Worm (Caenorhabditis elegans) whole organism, L1 larva: Measurements from ENCODE around the gene F46E10.18.

ENCODE experiments used
- ama-1 ChIP-seq: fragments of 150-350 bp; optimal IDR thresholded peaks from 2 replicates; lab custom pipeline; 2014
- egl-27 ChIP-seq, 2 experiments: fragments of 150-350 bp in 1 of 2; sonication (generic microtip); optimal IDR thresholded peaks; 3 replicates each; lab custom pipeline; 2017 to 2018; ENCODE audit warnings: missing biosample characterization in 2 of 2, missing genetic modification characterization in 2 of 2, missing genetic modification reagents in 2 of 2
- isw-1 ChIP-seq: fragments of 200-800 bp; sonication (Bioruptor generic); IDR thresholded peaks from 2 replicates; pipeline ENCODE4 v1.3.6; 2022; ENCODE audit warnings: missing genetic modification characterization, missing compliant biosample characterization
- snpc-4 ChIP-seq: fragments of 150-350 bp; optimal IDR thresholded peaks from 2 replicates; lab custom pipeline; 2014; ENCODE audit warnings: missing biosample characterization, missing genetic modification characterization
- unc-62 ChIP-seq: fragments of 150-350 bp; optimal IDR thresholded peaks from 2 replicates; lab custom pipeline; 2014; ENCODE audit warnings: missing biosample characterization, missing genetic modification reagents, missing genetic modification characterization
- ztf-4 ChIP-seq: fragments of 150-350 bp; optimal IDR thresholded peaks from 2 replicates; lab custom pipeline; 2014; ENCODE audit warnings: missing biosample characterization, missing genetic modification characterization

DNA sequence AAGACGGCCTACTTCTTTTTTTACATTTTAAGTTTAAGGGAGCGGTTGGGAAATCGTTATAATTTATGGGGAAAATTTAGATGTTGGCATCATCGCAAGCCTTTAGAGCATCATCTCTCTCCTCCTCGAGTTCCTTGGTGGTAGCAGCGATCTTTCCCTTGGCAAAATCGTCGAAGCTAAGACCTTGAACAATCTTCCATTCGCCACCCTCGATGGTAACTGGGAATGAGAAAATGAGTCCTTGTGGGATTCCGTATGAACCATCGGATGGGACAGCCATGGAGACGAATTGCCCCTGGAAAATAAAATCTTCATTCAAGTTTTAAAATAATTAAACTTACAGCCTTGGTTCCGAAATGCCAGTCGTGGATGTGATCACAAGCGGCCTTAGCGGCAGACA lies 5.5 kb upstream of the F46E10.18 start:
- no peak for TF ChIP-seq unc-62
- no peak for TF ChIP-seq isw-1 (GFP tag; lab: Robert Waterston, UW)
- no peak for TF ChIP-seq snpc-4
- TF ChIP-seq ztf-4 (tag; lab: Kevin White, UChicago) = no peak
- no peak for TF ChIP-seq ama-1 (lab: Kevin White, UChicago)
- no peak for TF ChIP-seq egl-27 (tag; optimal IDR thresholded peaks at IDR 0.05; lab: Kevin White, UChicago)
